Worm (Caenorhabditis elegans) whole organism, L2 larva: Measurements from ENCODE around the gene F52E4.5.

ENCODE experiments used
- C34F6.9 ChIP-seq: fragments of 150-350 bp; optimal IDR thresholded peaks from 2 replicates; lab custom pipeline; 2014; ENCODE audit warnings: missing biosample characterization, missing genetic modification characterization
- F13H6.1 ChIP-seq: sonication (generic microtip); optimal IDR thresholded peaks from 2 replicates; lab custom pipeline; 2016; ENCODE audit warnings: missing genetic modification characterization, missing compliant biosample characterization
- R02D3.7 ChIP-seq: fragments of 150-350 bp; optimal IDR thresholded peaks from 2 replicates; lab custom pipeline; 2014; ENCODE audit warnings: missing biosample characterization, missing genetic modification characterization
- Y55F3AM.14 ChIP-seq: fragments of 200-800 bp; sonication (Bioruptor generic); optimal IDR thresholded peaks from 2 replicates; lab custom pipeline; 2018; ENCODE audit warnings: mild to moderate bottlenecking, missing genetic modification characterization, missing compliant biosample characterization
- ZK546.5 ChIP-seq: sonication (generic microtip); optimal IDR thresholded peaks from 2 replicates; lab custom pipeline; 2017; ENCODE audit warnings: missing biosample characterization, missing genetic modification characterization
- alr-1 ChIP-seq: fragments of 150-350 bp; optimal IDR thresholded peaks from 2 replicates; lab custom pipeline; 2014; ENCODE audit warnings: missing biosample characterization, missing genetic modification characterization
- aly-2 ChIP-seq: fragments of 150-350 bp; optimal IDR thresholded peaks from 2 replicates; lab custom pipeline; 2014; ENCODE audit warnings: missing biosample characterization, missing genetic modification characterization
- ama-1 ChIP-seq: fragments of 150-350 bp; optimal IDR thresholded peaks from 2 replicates; lab custom pipeline; 2018; ENCODE audit warnings: inconsistent platforms
- blmp-1 ChIP-seq: sonication (generic microtip); optimal IDR thresholded peaks from 2 replicates; lab custom pipeline; 2017; ENCODE audit warnings: missing genetic modification characterization, mild to moderate bottlenecking, missing compliant biosample characterization, antibody characterized with exemption, moderate library complexity; ENCODE audit not compliant: insufficient read depth
- ceh-16 ChIP-seq: fragments of 150-350 bp; optimal IDR thresholded peaks from 2 replicates; lab custom pipeline; 2014; ENCODE audit warnings: missing biosample characterization, missing genetic modification characterization
- ceh-82 ChIP-seq: fragments of 150-350 bp; optimal IDR thresholded peaks from 2 replicates; lab custom pipeline; 2014; ENCODE audit warnings: missing biosample characterization, missing genetic modification characterization
- crh-2 ChIP-seq: sonication (generic microtip); optimal IDR thresholded peaks from 2 replicates; lab custom pipeline; 2017; ENCODE audit warnings: missing biosample characterization, missing genetic modification characterization
- dmd-4 ChIP-seq: sonication (generic microtip); optimal IDR thresholded peaks from 2 replicates; lab custom pipeline; 2017; ENCODE audit warnings: missing biosample characterization, missing genetic modification characterization
- egl-27 ChIP-seq: sonication (generic microtip); optimal IDR thresholded peaks from 3 replicates; lab custom pipeline; 2017; ENCODE audit warnings: missing biosample characterization, missing genetic modification reagents, missing genetic modification characterization
- elt-1 ChIP-seq: fragments of 150-350 bp; optimal IDR thresholded peaks from 2 replicates; lab custom pipeline; 2014; ENCODE audit warnings: missing biosample characterization, missing genetic modification characterization
- elt-3 ChIP-seq: sonication (generic microtip); optimal IDR thresholded peaks from 2 replicates; lab custom pipeline; 2017; ENCODE audit warnings: missing biosample characterization, missing genetic modification characterization
- fos-1 ChIP-seq: fragments of 150-350 bp; optimal IDR thresholded peaks from 2 replicates; lab custom pipeline; 2014; ENCODE audit warnings: missing biosample characterization, missing genetic modification characterization
- gmeb-1 ChIP-seq: fragments of 150-350 bp; optimal IDR thresholded peaks from 2 replicates; lab custom pipeline; 2014; ENCODE audit warnings: missing biosample characterization, missing genetic modification characterization
- lin-11 ChIP-seq: fragments of 150-350 bp; sonication (generic microtip); optimal IDR thresholded peaks from 2 replicates; lab custom pipeline; 2014; ENCODE audit warnings: missing biosample characterization, missing genetic modification characterization, inconsistent platforms, mixed read lengths
- lin-13 ChIP-seq: fragments of 150-350 bp; optimal IDR thresholded peaks from 2 replicates; lab custom pipeline; 2014; ENCODE audit warnings: missing biosample characterization, missing genetic modification reagents, missing genetic modification characterization
- lin-39 ChIP-seq: fragments of 150-350 bp; optimal IDR thresholded peaks from 2 replicates; lab custom pipeline; 2014; ENCODE audit warnings: missing biosample characterization, missing genetic modification reagents, missing genetic modification characterization
- lsy-2 ChIP-seq, 2 experiments: fragments of 150-350 bp in 1 of 2; sonication (generic microtip) in 1 of 2; optimal IDR thresholded peaks; 2 replicates each; lab custom pipeline; 2014 to 2017; ENCODE audit warnings: missing biosample characterization in 2 of 2, missing genetic modification characterization in 2 of 2
- mab-5 ChIP-seq: fragments of 150-350 bp; optimal IDR thresholded peaks from 2 replicates; lab custom pipeline; 2014; ENCODE audit warnings: missing biosample characterization, missing genetic modification characterization
- mbf-1 ChIP-seq: sonication (generic microtip); optimal IDR thresholded peaks from 2 replicates; lab custom pipeline; 2017; ENCODE audit warnings: missing biosample characterization, missing genetic modification characterization
- mdl-1 ChIP-seq, 2 experiments: fragments of 150-350 bp in 1 of 2; sonication (generic microtip) in 1 of 2; optimal IDR thresholded peaks; 2 replicates each; lab custom pipeline; 2017; ENCODE audit warnings: missing biosample characterization in 2 of 2, missing genetic modification characterization in 2 of 2
- nhr-11 ChIP-seq: fragments of 150-350 bp; optimal IDR thresholded peaks from 2 replicates; lab custom pipeline; 2014; ENCODE audit warnings: missing biosample characterization, missing genetic modification characterization
- nhr-12 ChIP-seq: fragments of 150-350 bp; optimal IDR thresholded peaks from 2 replicates; lab custom pipeline; 2014; ENCODE audit warnings: missing biosample characterization, missing genetic modification characterization
- nhr-129 ChIP-seq: fragments of 150-350 bp; optimal IDR thresholded peaks from 2 replicates; lab custom pipeline; 2014; ENCODE audit warnings: missing biosample characterization, missing genetic modification characterization
- nhr-237 ChIP-seq: fragments of 150-350 bp; optimal IDR thresholded peaks from 2 replicates; lab custom pipeline; 2014; ENCODE audit warnings: missing biosample characterization, missing genetic modification characterization
- nhr-25 ChIP-seq: fragments of 150-350 bp; sonication (generic microtip); optimal IDR thresholded peaks from 3 replicates; lab custom pipeline; 2014; ENCODE audit warnings: missing biosample characterization, missing genetic modification characterization
- nhr-6 ChIP-seq: fragments of 150-350 bp; optimal IDR thresholded peaks from 2 replicates; lab custom pipeline; 2014; ENCODE audit warnings: missing biosample characterization, missing genetic modification characterization
- nhr-77 ChIP-seq: fragments of 150-350 bp; optimal IDR thresholded peaks from 2 replicates; lab custom pipeline; 2014; ENCODE audit warnings: missing biosample characterization, missing genetic modification characterization
- peb-1 ChIP-seq: fragments of 150-350 bp; optimal IDR thresholded peaks from 2 replicates; lab custom pipeline; 2014; ENCODE audit warnings: missing biosample characterization, missing genetic modification characterization
- skn-1 ChIP-seq: sonication (generic microtip); optimal IDR thresholded peaks from 2 replicates; lab custom pipeline; 2017; ENCODE audit warnings: missing biosample characterization, missing genetic modification characterization
- sma-9 ChIP-seq, 2 experiments: fragments of 150-350 bp in 1 of 2; sonication (generic microtip) in 1 of 2; optimal IDR thresholded peaks; 2 replicates each; lab custom pipeline; 2014 to 2016; ENCODE audit warnings: missing genetic modification characterization in 2 of 2, mild to moderate bottlenecking in 1 of 2, missing biosample characterization in 1 of 2, missing compliant biosample characterization in 1 of 2, missing genetic modification reagents in 1 of 2, moderate library complexity in 1 of 2
- snpc-4 ChIP-seq: fragments of 150-350 bp; optimal IDR thresholded peaks from 2 replicates; lab custom pipeline; 2014; ENCODE audit warnings: missing biosample characterization, missing genetic modification characterization
- unc-39 ChIP-seq: fragments of 150-350 bp; optimal IDR thresholded peaks from 2 replicates; lab custom pipeline; 2014; ENCODE audit warnings: missing biosample characterization, missing genetic modification characterization
- unc-55 ChIP-seq: fragments of 150-350 bp; sonication (generic microtip); optimal IDR thresholded peaks from 3 replicates; lab custom pipeline; 2014; ENCODE audit warnings: missing biosample characterization, missing genetic modification reagents, missing genetic modification characterization
- unc-62 ChIP-seq: fragments of 150-350 bp; optimal IDR thresholded peaks from 2 replicates; lab custom pipeline; 2014; ENCODE audit warnings: missing biosample characterization, missing genetic modification reagents, missing genetic modification characterization
- zag-1 ChIP-seq: fragments of 150-350 bp; optimal IDR thresholded peaks from 2 replicates; lab custom pipeline; 2014; ENCODE audit warnings: missing biosample characterization, missing genetic modification characterization
- ztf-1 ChIP-seq: fragments of 200-800 bp; sonication (Bioruptor generic); conservative IDR thresholded peaks from 2 replicates; pipeline ENCODE4 v1.3.6; 2022; ENCODE audit warnings: missing genetic modification characterization, missing compliant biosample characterization
- ztf-11 ChIP-seq: sonication (generic microtip); optimal IDR thresholded peaks from 2 replicates; lab custom pipeline; 2017; ENCODE audit warnings: missing biosample characterization, missing genetic modification characterization
- ztf-4 ChIP-seq: fragments of 150-350 bp; optimal IDR thresholded peaks from 2 replicates; lab custom pipeline; 2014; ENCODE audit warnings: missing biosample characterization, missing genetic modification characterization

F52E4.5 gene

DNA sequence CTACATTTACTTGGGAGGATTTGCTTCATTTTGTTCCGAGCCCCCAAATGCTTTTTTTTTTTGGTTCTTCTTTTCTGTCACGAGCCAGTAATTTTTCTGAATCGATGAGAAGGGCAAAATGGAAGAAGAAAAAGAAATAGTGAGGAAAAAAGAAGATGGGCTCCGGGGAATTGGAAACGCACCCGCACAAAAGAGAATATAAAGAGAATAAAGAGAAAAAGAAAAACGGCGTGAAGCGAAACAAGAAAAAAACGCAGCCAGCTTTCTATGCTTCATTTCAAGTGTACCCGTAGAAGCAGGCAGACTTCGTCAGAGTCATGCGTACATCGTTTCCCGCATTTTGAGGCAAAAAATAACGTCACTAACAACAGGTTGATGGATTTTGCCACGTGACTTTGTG, 23.9 kb upstream of the F52E4.5 start:
- TF ChIP-seq C34F6.9 (tag; lab: Kevin White, UChicago) (peak; percentile 59), peb-1 (no peak), sma-9 (GFP tag; optimal IDR thresholded peaks at IDR 0.05; lab: Kevin White, UChicago) (peak; percentile 46), sma-9 (tag; optimal IDR thresholded peaks at IDR 0.05; lab: Kevin White, UChicago) (no peak), crh-2 (tag; lab: Kevin White, UChicago) (peak; percentile 29), ztf-1 (GFP tag; lab: Robert Waterston, UW) (no peak), nhr-12 (tag; lab: Kevin White, UChicago) (no peak), mab-5 (no peak), lsy-2 (tag; optimal IDR thresholded peaks at IDR 0.05; lab: Kevin White, UChicago) (peak in 1 of 2 experiments; percentile 31), unc-55 (peak; percentile 30), nhr-129 (tag; lab: Kevin White, UChicago) (peak; percentile 54), mdl-1 (tag; optimal IDR thresholded peaks at IDR 0.05; lab: Kevin White, UChicago) (peak in 1 of 2 experiments; percentile 48), zag-1 (tag; lab: Kevin White, UChicago) (peak; percentile 67)

DNA sequence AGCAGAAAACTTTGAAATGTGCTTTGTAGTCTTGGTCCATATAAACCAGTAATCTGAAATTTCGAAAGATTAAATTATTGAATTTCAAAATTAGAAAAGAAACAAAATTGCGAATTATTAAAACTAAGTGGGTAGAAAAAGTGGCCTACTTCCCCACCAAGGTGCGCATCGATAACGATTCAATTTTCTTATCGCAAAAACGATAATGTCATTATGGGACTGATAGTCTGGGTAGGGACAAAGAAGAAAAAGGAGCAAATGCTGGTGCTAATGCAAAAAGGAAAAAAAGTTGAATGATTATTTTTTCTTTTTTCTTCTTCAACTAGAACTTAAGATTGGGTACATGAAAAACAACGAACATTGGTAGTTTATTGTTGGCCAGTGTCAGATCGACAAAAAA, 23.4 kb upstream of the F52E4.5 start, which contains the start of gene gpcp-1:
TSS of gene gpcp-1 (minus strand) at position 53 of the 400 bp plus-strand sequence.
- no peak for TF ChIP-seq lsy-2 (tag; optimal IDR thresholded peaks at IDR 0.05; lab: Kevin White, UChicago)
- no peak for TF ChIP-seq peb-1
- TF ChIP-seq mdl-1 (tag; optimal IDR thresholded peaks at IDR 0.05; lab: Kevin White, UChicago) = no peak
- TF ChIP-seq fos-1 (tag; lab: Kevin White, UChicago) = peak; percentile 65
- TF ChIP-seq mbf-1 = no peak

DNA sequence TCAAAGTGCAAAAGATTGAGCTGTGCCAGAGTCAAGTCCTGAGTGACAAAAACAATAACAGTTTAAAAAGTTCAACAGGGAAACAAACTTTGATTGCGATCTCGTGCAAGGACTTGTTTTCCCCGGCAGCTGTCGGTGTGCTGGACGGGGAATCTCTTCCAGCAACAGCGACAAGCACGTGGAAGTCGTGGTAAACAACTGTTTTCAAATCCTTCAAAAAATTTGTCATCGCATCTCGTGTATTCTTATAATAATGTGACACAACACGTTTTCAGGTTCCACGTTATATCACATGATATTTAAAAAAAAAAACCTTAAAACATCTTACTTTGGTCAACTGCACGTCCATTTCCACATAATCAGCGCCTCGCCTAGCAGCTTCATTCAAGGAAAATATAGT, 21.5 kb upstream of the F52E4.5 start:
- TF ChIP-seq ama-1 (lab: Kevin White, UChicago) = no peak
- TF ChIP-seq C34F6.9 (tag; lab: Kevin White, UChicago) = peak; percentile 29
- peak; percentile 36 for TF ChIP-seq F13H6.1
- peak; percentile 46 for TF ChIP-seq sma-9 (GFP tag; optimal IDR thresholded peaks at IDR 0.05; lab: Kevin White, UChicago)
- TF ChIP-seq sma-9 (tag; optimal IDR thresholded peaks at IDR 0.05; lab: Kevin White, UChicago) = no peak
- TF ChIP-seq blmp-1 = no peak
- TF ChIP-seq dmd-4 (tag; lab: Kevin White, UChicago) = no peak
- TF ChIP-seq nhr-6 (tag; lab: Kevin White, UChicago) = no peak
- TF ChIP-seq lsy-2 (tag; optimal IDR thresholded peaks at IDR 0.05; lab: Kevin White, UChicago) = peak in 1 of 2 experiments; percentile 37
- peak; percentile 41 for TF ChIP-seq nhr-129 (tag; lab: Kevin White, UChicago)
- no peak for TF ChIP-seq unc-55
- TF ChIP-seq nhr-12 (tag; lab: Kevin White, UChicago) = no peak
- peak; percentile 19 to 36 for TF ChIP-seq mdl-1 (tag; optimal IDR thresholded peaks at IDR 0.05; lab: Kevin White, UChicago)
- no peak for TF ChIP-seq egl-27 (tag; lab: Kevin White, UChicago)
- no peak for TF ChIP-seq unc-39 (tag; lab: Kevin White, UChicago)

DNA sequence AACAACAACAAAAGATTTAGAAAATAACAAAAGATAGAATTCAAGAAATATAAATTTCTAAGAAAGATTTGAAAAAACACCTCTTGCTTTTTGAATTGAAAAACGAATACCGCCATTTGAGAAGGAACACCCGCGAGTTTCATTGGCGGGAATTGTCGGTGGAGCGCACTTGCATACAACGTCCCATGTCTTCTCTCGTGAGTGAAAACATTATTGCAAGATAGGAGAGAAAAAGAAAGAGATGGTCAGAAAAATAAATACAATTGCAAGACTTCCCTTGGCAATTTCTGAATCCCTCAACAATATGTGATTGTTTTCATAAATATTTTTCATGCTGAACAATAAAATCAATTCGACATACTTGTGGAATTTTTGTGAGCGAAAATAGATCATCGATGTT, 19.0 kb upstream of the F52E4.5 start, which contains the start of gene K10B3.5:
TSS of gene K10B3.5 (minus strand) at position 343 of the 400 bp plus-strand sequence.
- no peak for TF ChIP-seq ztf-11 (tag; lab: Kevin White, UChicago)
- no peak for TF ChIP-seq snpc-4
- TF ChIP-seq nhr-6 (tag; lab: Kevin White, UChicago) = peak; percentile 1
- TF ChIP-seq blmp-1 = no peak
- no peak for TF ChIP-seq unc-62 (GFP tag; lab: Kevin White, UChicago)
- TF ChIP-seq dmd-4 (tag; lab: Kevin White, UChicago) = no peak
- no peak for TF ChIP-seq nhr-11 (tag; lab: Kevin White, UChicago)
- no peak for TF ChIP-seq nhr-12 (tag; lab: Kevin White, UChicago)
- TF ChIP-seq aly-2 = no peak
- TF ChIP-seq C34F6.9 (tag; lab: Kevin White, UChicago) = peak; percentile 91
- no peak for TF ChIP-seq ama-1 (lab: Kevin White, UChicago)
- TF ChIP-seq mab-5 = no peak
- peak; percentile 62 for TF ChIP-seq unc-55
- peak; percentile 71 for TF ChIP-seq crh-2 (tag; lab: Kevin White, UChicago)
- no peak for TF ChIP-seq ceh-82 (tag; lab: Kevin White, UChicago)
- TF ChIP-seq elt-1 (tag; lab: Kevin White, UChicago) = no peak
- no peak for TF ChIP-seq ceh-16 (tag; lab: Kevin White, UChicago)
- TF ChIP-seq peb-1 = no peak
- TF ChIP-seq fos-1 (tag; lab: Kevin White, UChicago) = peak; percentile 54
- TF ChIP-seq zag-1 (tag; lab: Kevin White, UChicago) = no peak
- TF ChIP-seq lin-39 = no peak
- TF ChIP-seq ZK546.5 = no peak
- TF ChIP-seq R02D3.7 = no peak
- TF ChIP-seq skn-1 = no peak
- peak in 1 of 2 experiments; percentile 1 for TF ChIP-seq mdl-1 (tag; optimal IDR thresholded peaks at IDR 0.05; lab: Kevin White, UChicago)
- peak; percentile 55 for TF ChIP-seq F13H6.1
- peak; percentile 51 for TF ChIP-seq lin-13 (GFP tag; lab: Kevin White, UChicago)
- TF ChIP-seq lsy-2 (tag; optimal IDR thresholded peaks at IDR 0.05; lab: Kevin White, UChicago) = peak in 1 of 2 experiments; percentile 74
- no peak for TF ChIP-seq nhr-237
- TF ChIP-seq nhr-129 (tag; lab: Kevin White, UChicago) = peak; percentile 72
- no peak for TF ChIP-seq nhr-77 (tag; lab: Kevin White, UChicago)
- no peak for TF ChIP-seq egl-27 (tag; lab: Kevin White, UChicago)
- no peak for TF ChIP-seq elt-3 (tag; lab: Kevin White, UChicago)
- no peak for TF ChIP-seq Y55F3AM.14 (GFP tag; lab: Kevin White, UChicago)
- TF ChIP-seq gmeb-1 = peak; percentile 61
- no peak for TF ChIP-seq ztf-1 (GFP tag; lab: Robert Waterston, UW)
- TF ChIP-seq alr-1 (tag; lab: Kevin White, UChicago) = no peak
- no peak for TF ChIP-seq ztf-4 (tag; lab: Kevin White, UChicago)
- no peak for TF ChIP-seq mbf-1
- peak; percentile 15 for TF ChIP-seq lin-11 (tag; lab: Kevin White, UChicago)
- TF ChIP-seq nhr-25 = peak; percentile 74
